Worm (Caenorhabditis elegans) whole organism, late embryonic: ENCODE measurements around the gene K05F1.6.

ENCODE experiments used
- C38D4.7 ChIP-seq: fragments of 200-800 bp; sonication (Bioruptor generic); optimal IDR thresholded peaks from 2 replicates; lab custom pipeline; 2018; ENCODE audit warnings: mild to moderate bottlenecking, missing genetic modification characterization, moderate library complexity, missing compliant biosample characterization
- T23F11.4 ChIP-seq: fragments of 200-800 bp; sonication (Bioruptor generic); optimal IDR thresholded peaks from 2 replicates; lab custom pipeline; 2018; ENCODE audit warnings: mild to moderate bottlenecking, missing genetic modification characterization, missing compliant biosample characterization
- ama-1 ChIP-seq: fragments of 150-350 bp; optimal IDR thresholded peaks from 2 replicates; lab custom pipeline; 2014
- ceh-14 ChIP-seq: sonication (generic microtip); optimal IDR thresholded peaks from 2 replicates; lab custom pipeline; 2016; ENCODE audit warnings: missing genotype, missing genetic modification characterization, missing compliant biosample characterization
- ceh-22 ChIP-seq: sonication (generic microtip); optimal IDR thresholded peaks from 2 replicates; lab custom pipeline; 2017; ENCODE audit warnings: missing biosample characterization, missing genetic modification characterization
- ceh-30 ChIP-seq: fragments of 150-350 bp; optimal IDR thresholded peaks from 2 replicates; lab custom pipeline; 2014; ENCODE audit warnings: missing biosample characterization, missing genetic modification characterization
- ceh-45 ChIP-seq: fragments of 200-800 bp; sonication (Bioruptor generic); IDR thresholded peaks from 2 replicates; pipeline ENCODE4 v1.3.6; 2022; ENCODE audit warnings: missing genetic modification reagents, missing genetic modification characterization, missing compliant biosample characterization
- ceh-9 ChIP-seq: sonication (generic microtip); optimal IDR thresholded peaks from 2 replicates; lab custom pipeline; 2016; ENCODE audit warnings: mild to moderate bottlenecking, missing genetic modification characterization, inconsistent platforms, missing compliant biosample characterization
- dmd-4 ChIP-seq: sonication (generic microtip); optimal IDR thresholded peaks from 2 replicates; lab custom pipeline; 2016; ENCODE audit warnings: borderline replicate concordance, missing genetic modification characterization, missing compliant biosample characterization
- dve-1 ChIP-seq: sonication (generic microtip); optimal IDR thresholded peaks from 2 replicates; lab custom pipeline; 2017; ENCODE audit warnings: antibody characterized with exemption, mild to moderate bottlenecking, missing genetic modification characterization, missing compliant biosample characterization
- elt-2 ChIP-seq: sonication (generic microtip); optimal IDR thresholded peaks from 2 replicates; lab custom pipeline; 2016; ENCODE audit warnings: missing genetic modification reagents, missing genetic modification characterization, missing compliant biosample characterization
- elt-4 ChIP-seq: sonication (generic microtip); optimal IDR thresholded peaks from 2 replicates; lab custom pipeline; 2016; ENCODE audit warnings: missing genetic modification characterization, missing compliant biosample characterization
- fax-1 ChIP-seq: sonication (generic microtip); optimal IDR thresholded peaks from 2 replicates; lab custom pipeline; 2016; ENCODE audit warnings: missing genotype, missing genetic modification characterization, missing compliant biosample characterization
- gmeb-2 ChIP-seq: sonication (generic microtip); optimal IDR thresholded peaks from 2 replicates; lab custom pipeline; 2016; ENCODE audit warnings: missing genetic modification characterization, inconsistent platforms, missing compliant biosample characterization
- hlh-30 ChIP-seq: sonication (generic microtip); optimal IDR thresholded peaks from 2 replicates; lab custom pipeline; 2017; ENCODE audit warnings: antibody characterized with exemption, missing genetic modification characterization, missing compliant biosample characterization; ENCODE audit not compliant: insufficient read depth
- hlh-6 ChIP-seq: sonication (generic microtip); optimal IDR thresholded peaks from 2 replicates; lab custom pipeline; 2016; ENCODE audit warnings: missing genotype, missing genetic modification characterization, missing compliant biosample characterization
- lin-11 ChIP-seq: fragments of 200-800 bp; sonication (Bioruptor generic); optimal IDR thresholded peaks from 2 replicates; lab custom pipeline; 2018; ENCODE audit warnings: mild to moderate bottlenecking, missing genetic modification characterization, missing compliant biosample characterization
- madf-2 ChIP-seq: sonication (generic microtip); optimal IDR thresholded peaks from 2 replicates; lab custom pipeline; 2017; ENCODE audit warnings: missing genetic modification characterization, missing compliant biosample characterization
- mec-3 ChIP-seq: sonication (generic microtip); optimal IDR thresholded peaks from 2 replicates; lab custom pipeline; 2016; ENCODE audit warnings: borderline replicate concordance, missing genetic modification characterization, missing compliant biosample characterization
- nfya-1 ChIP-seq: sonication (generic microtip); optimal IDR thresholded peaks from 2 replicates; lab custom pipeline; 2017; ENCODE audit warnings: missing genetic modification characterization, mild to moderate bottlenecking, missing compliant biosample characterization, antibody characterized with exemption, moderate library complexity
- odd-2 ChIP-seq: sonication (generic microtip); optimal IDR thresholded peaks from 2 replicates; lab custom pipeline; 2017; ENCODE audit warnings: antibody characterized with exemption, mild to moderate bottlenecking, missing genetic modification characterization, missing compliant biosample characterization
- pag-3 ChIP-seq: sonication (generic microtip); optimal IDR thresholded peaks from 2 replicates; lab custom pipeline; 2016; ENCODE audit warnings: missing compliant biosample characterization, missing genetic modification characterization, borderline replicate concordance
- pat-9 ChIP-seq: fragments of 200-800 bp; sonication (Bioruptor generic); optimal IDR thresholded peaks from 2 replicates; lab custom pipeline; 2018; ENCODE audit warnings: mild to moderate bottlenecking, missing genetic modification characterization, moderate library complexity, missing compliant biosample characterization
- pha-2 ChIP-seq: sonication (generic microtip); optimal IDR thresholded peaks from 2 replicates; lab custom pipeline; 2017; ENCODE audit warnings: mild to moderate bottlenecking, missing genetic modification characterization, missing compliant biosample characterization
- pha-4 ChIP-seq: fragments of 150-350 bp; optimal IDR thresholded peaks from 2 replicates; lab custom pipeline; 2018; ENCODE audit warnings: missing biosample characterization, missing genetic modification reagents, missing genetic modification characterization
- pqm-1 ChIP-seq: sonication (generic microtip); optimal IDR thresholded peaks from 2 replicates; lab custom pipeline; 2016; ENCODE audit warnings: missing genetic modification characterization, missing compliant biosample characterization
- pros-1 ChIP-seq: fragments of 150-350 bp; optimal IDR thresholded peaks from 2 replicates; lab custom pipeline; 2014; ENCODE audit warnings: missing biosample characterization, missing genetic modification reagents, missing genetic modification characterization
- sdc-2 ChIP-seq: sonication (generic microtip); optimal IDR thresholded peaks from 2 replicates; lab custom pipeline; 2016; ENCODE audit warnings: missing genotype, missing genetic modification characterization, missing compliant biosample characterization
- sox-4 ChIP-seq: sonication (generic microtip); optimal IDR thresholded peaks from 2 replicates; lab custom pipeline; 2017; ENCODE audit warnings: mild to moderate bottlenecking, missing genetic modification characterization, inconsistent platforms, missing compliant biosample characterization
- tbx-2 ChIP-seq: sonication (generic microtip); optimal IDR thresholded peaks from 2 replicates; lab custom pipeline; 2016; ENCODE audit warnings: missing genetic modification characterization, missing compliant biosample characterization
- ttx-3 ChIP-seq: sonication (generic microtip); optimal IDR thresholded peaks from 2 replicates; lab custom pipeline; 2016; ENCODE audit warnings: missing genetic modification reagents, missing genetic modification characterization, missing compliant biosample characterization
- unc-55 ChIP-seq: sonication (generic microtip); optimal IDR thresholded peaks from 2 replicates; lab custom pipeline; 2017; ENCODE audit warnings: missing biosample characterization, missing genetic modification reagents, missing genetic modification characterization
- unc-86 ChIP-seq: sonication (generic microtip); optimal IDR thresholded peaks from 2 replicates; lab custom pipeline; 2016; ENCODE audit warnings: missing genetic modification characterization, missing compliant biosample characterization
- zip-5 ChIP-seq: sonication (generic microtip); optimal IDR thresholded peaks from 2 replicates; lab custom pipeline; 2016; ENCODE audit warnings: missing genetic modification characterization, missing compliant biosample characterization
- ztf-16 ChIP-seq: sonication (generic microtip); optimal IDR thresholded peaks from 2 replicates; lab custom pipeline; 2017; ENCODE audit warnings: missing genetic modification characterization, missing compliant biosample characterization

K05F1.6 gene

DNA sequence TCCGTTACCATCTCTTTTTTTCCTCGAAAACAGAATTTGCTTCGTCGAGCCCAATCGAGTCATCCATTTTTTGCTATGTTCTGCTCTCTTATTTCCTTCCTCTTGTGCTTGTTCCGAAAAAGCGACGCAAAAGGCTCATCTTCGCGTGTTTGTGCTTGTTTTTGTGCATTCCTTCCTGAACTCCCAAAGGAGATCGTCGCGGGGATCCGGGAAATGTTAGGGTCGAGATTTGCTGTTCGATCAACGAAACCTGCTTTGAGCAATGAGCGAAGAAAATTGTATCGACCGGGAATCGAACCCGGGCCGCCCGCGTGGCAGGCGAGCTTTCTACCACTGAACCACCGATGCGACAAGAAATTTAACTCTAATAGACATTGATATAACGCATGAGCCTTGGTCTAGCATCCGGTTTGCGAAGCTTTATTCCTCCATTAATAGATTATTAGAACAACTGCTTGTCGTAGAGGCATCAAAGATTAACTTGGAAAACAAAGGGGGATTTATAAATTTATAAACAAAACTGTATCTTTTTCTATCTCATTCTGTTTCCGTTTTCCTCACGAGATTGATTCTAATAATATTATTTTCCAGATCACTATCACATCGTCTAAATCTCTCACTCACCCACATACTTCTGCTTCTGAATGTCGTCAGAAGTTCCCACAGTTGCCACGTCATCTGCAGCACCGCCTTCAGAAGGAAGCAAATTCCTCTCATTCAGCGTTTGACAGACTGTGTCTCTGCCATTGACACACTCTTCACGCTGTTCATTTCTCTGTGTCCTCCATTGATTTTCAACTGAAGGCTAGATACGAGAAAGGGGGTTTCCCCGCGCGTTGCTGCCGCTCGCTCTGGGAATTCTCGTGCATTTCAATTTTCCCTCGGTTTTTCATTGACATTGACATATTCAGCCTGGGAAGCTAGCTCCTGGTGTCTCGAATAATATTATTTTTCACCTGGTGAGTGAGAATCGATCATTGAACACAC, at the start of gene K05F1.6 (continued):
- TF ChIP-seq pros-1 (tag; lab: Kevin White, UChicago) (no peak), elt-4 (tag; lab: Kevin White, UChicago) (no peak), pag-3 (tag; lab: Kevin White, UChicago) (peak; percentile 24), tbx-2 (tag; lab: Kevin White, UChicago) (peak; percentile 60), ama-1 (lab: Kevin White, UChicago) (no peak), sdc-2 (tag; lab: Kevin White, UChicago) (peak; percentile 41), dmd-4 (tag; lab: Kevin White, UChicago) (peak; percentile 55), ceh-30 (tag; lab: Kevin White, UChicago) (no peak), ceh-9 (tag; lab: Kevin White, UChicago) (peak; percentile 61), ceh-45 (GFP tag; lab: Robert Waterston, UW) (peak; percentile 65; the same call in 1 of the 2 replicates), madf-2 (tag; lab: Kevin White, UChicago) (no peak), dve-1 (tag; lab: Kevin White, UChicago) (peak; percentile 73), unc-86 (tag; lab: Kevin White, UChicago) (no peak), pat-9 (tag; lab: Kevin White, UChicago) (peak; percentile 42), nfya-1 (tag; lab: Kevin White, UChicago) (peak; percentile 40), pha-4 (tag; lab: Kevin White, UChicago) (no peak), fax-1 (tag; lab: Kevin White, UChicago) (no peak), ceh-14 (tag; lab: Kevin White, UChicago) (peak; percentile 57), mec-3 (tag; lab: Kevin White, UChicago) (no peak)
- TF ChIP-seq, all 69 proteins: peak for 43

ce11 chrII:5734883-5735282, 47.4 kb upstream of the K05F1.6 start:
- TF ChIP-seq ceh-22 = no peak
- no peak for TF ChIP-seq elt-2
- no peak for TF ChIP-seq odd-2 (tag; lab: Kevin White, UChicago)
- TF ChIP-seq ttx-3 (tag; lab: Kevin White, UChicago) = no peak
- no peak for TF ChIP-seq madf-2 (tag; lab: Kevin White, UChicago)
- no peak for TF ChIP-seq dmd-4 (tag; lab: Kevin White, UChicago)
- TF ChIP-seq ztf-16 = no peak
- no peak for TF ChIP-seq dve-1 (tag; lab: Kevin White, UChicago)
- no peak for TF ChIP-seq pag-3 (tag; lab: Kevin White, UChicago)
- no peak for TF ChIP-seq fax-1 (tag; lab: Kevin White, UChicago)
- TF ChIP-seq gmeb-2 (tag; lab: Kevin White, UChicago) = no peak

DNA sequence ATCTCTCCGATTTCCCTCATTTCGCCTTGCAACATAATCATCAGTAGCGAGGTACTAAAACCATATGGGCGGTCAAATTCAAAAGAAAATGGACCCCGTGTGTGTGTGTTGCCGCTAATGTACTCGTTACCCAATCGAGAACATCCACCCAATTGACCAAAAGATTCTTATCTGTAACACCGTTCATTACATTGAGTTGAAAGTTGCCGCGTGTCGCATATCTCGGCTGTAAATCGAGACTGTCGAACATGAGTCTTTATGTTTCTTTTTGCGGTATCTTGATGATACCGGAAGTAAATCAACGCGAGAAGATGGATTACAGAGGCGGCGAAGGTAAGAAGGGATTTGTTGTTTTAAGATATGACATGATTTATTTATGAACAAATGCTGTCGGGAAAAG, 46.6 kb upstream of the K05F1.6 start:
- no peak for TF ChIP-seq ceh-45 (GFP tag; lab: Robert Waterston, UW)
- TF ChIP-seq sox-4 (tag; lab: Kevin White, UChicago) = no peak
- TF ChIP-seq T23F11.4 (GFP tag; lab: Kevin White, UChicago) = no peak
- no peak for TF ChIP-seq zip-5 (tag; lab: Kevin White, UChicago)
- no peak for TF ChIP-seq hlh-6 (tag; lab: Kevin White, UChicago)
- no peak for TF ChIP-seq hlh-30 (tag; lab: Kevin White, UChicago)
- TF ChIP-seq unc-55 (GFP tag; lab: Kevin White, UChicago) = no peak
- no peak for TF ChIP-seq pat-9 (tag; lab: Kevin White, UChicago)
- TF ChIP-seq pqm-1 (tag; lab: Kevin White, UChicago) = no peak
- TF ChIP-seq pha-2 = no peak
- no peak for TF ChIP-seq lin-11 (tag; lab: Kevin White, UChicago)
- no peak for TF ChIP-seq sdc-2 (tag; lab: Kevin White, UChicago)
- TF ChIP-seq nfya-1 (tag; lab: Kevin White, UChicago) = no peak
- no peak for TF ChIP-seq C38D4.7 (GFP tag; lab: Kevin White, UChicago)
- no peak for TF ChIP-seq ttx-3 (tag; lab: Kevin White, UChicago)
